Fruit fly (Drosophila melanogaster): ENCODE data around the gene tx.
A peak's percentile ranks its signal among the peaks of the same experiment; 100 is the strongest.

tx gene

DNA sequence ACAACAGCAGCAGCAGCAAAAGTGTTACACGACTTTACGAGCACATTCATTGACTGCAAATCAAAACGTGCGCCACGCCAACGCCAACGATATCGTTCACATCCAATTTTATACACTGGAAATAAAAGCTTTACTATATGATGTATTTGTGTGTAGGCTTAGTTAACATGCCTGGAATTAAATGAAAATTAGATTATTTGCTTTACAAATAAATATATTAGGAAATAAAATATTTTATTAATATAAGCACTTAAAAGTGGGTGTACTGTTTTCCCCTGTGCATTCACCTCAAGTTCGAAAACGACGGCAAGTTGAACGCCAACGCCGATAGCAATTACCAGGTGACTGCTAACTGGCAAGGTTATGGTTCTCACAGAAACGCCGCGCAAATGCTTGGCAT lies 30.8 kb upstream of the tx start:
- TF ChIP-seq ssp (GFP tag; IDR thresholded peaks at IDR 0.05) (peak; percentile 39; the same call in 1 of the 2 replicates), caup (GFP tag; optimal IDR thresholded peaks at IDR 0.05; ENCODE audit: severe bottlenecking) (no peak), CG6175 (GFP tag; IDR thresholded peaks at IDR 0.05) (no peak), CG3847 (GFP tag; IDR thresholded peaks at IDR 0.05) (no peak), CG8388 (GFP tag; optimal IDR thresholded peaks at IDR 0.05) (no peak), CG4730 (GFP tag; IDR thresholded peaks at IDR 0.05) (no peak), CG31388 (GFP tag; optimal IDR thresholded peaks at IDR 0.05) (no peak), CG16813 (GFP tag; IDR thresholded peaks at IDR 0.05; ENCODE audit: partially characterized antibody) (no peak), CG13424 (tag; optimal IDR thresholded peaks at IDR 0.05) (no peak), nau (GFP tag; optimal IDR thresholded peaks at IDR 0.05) (no peak), CG3726 (GFP tag; IDR thresholded peaks at IDR 0.05) (no peak), ash1 (GFP tag; optimal IDR thresholded peaks at IDR 0.05) (no peak), dmrt99B (tag; optimal IDR thresholded peaks at IDR 0.05) (peak; percentile 71), CG32532 (GFP tag; IDR thresholded peaks at IDR 0.05) (no peak), CG6272 (GFP tag; IDR thresholded peaks at IDR 0.05) (no peak), CG11085 (GFP tag; IDR thresholded peaks at IDR 0.05) (no peak), GATAe (GFP tag; conservative IDR thresholded peaks at IDR 0.05) (no peak), CG14860 (GFP tag; IDR thresholded peaks at IDR 0.05; ENCODE audit: partially characterized antibody) (no peak), fd3F (GFP tag; optimal IDR thresholded peaks at IDR 0.05) (no peak), sc (optimal IDR thresholded peaks at IDR 0.05) (no peak), sc (GFP tag; optimal IDR thresholded peaks at IDR 0.05) (no peak), E2f1 (GFP tag; IDR thresholded peaks at IDR 0.05) (peak; percentile 45; the same call in 1 of the 2 replicates), dm (GFP tag; optimal IDR thresholded peaks at IDR 0.05) (no peak), CG7357 (GFP tag; IDR thresholded peaks at IDR 0.05) (0 out of 3 replicates have a peak, but pooled peaks have one; percentile 35), gt (GFP tag; IDR thresholded peaks at IDR 0.05) (no peak), CG11723 (GFP tag; optimal IDR thresholded peaks at IDR 0.05) (no peak), CG12299 (tag; optimal IDR thresholded peaks at IDR 0.05) (no peak), sr (GFP tag; IDR thresholded peaks at IDR 0.05) (no peak), Atf3 (GFP tag; optimal IDR thresholded peaks at IDR 0.05) (no peak), CG1792 (GFP tag; optimal IDR thresholded peaks at IDR 0.05) (no peak), Six4 (GFP tag; optimal IDR thresholded peaks at IDR 0.05) (no peak), Hand (GFP tag; optimal IDR thresholded peaks at IDR 0.05) (no peak), Awh (GFP tag; IDR thresholded peaks at IDR 0.05) (no peak), CG12155 (GFP tag; optimal IDR thresholded peaks at IDR 0.05) (no peak), B-H2 (GFP tag; optimal IDR thresholded peaks at IDR 0.05) (no peak), CG13296 (GFP tag; optimal IDR thresholded peaks at IDR 0.05) (peak; percentile 38), CHES-1-like (GFP tag; optimal IDR thresholded peaks at IDR 0.05) (no peak), Drgx (GFP tag; IDR thresholded peaks at IDR 0.05) (peak; percentile 73), shn (GFP tag; optimal IDR thresholded peaks at IDR 0.05) (no peak), CG14667 (GFP tag; IDR thresholded peaks at IDR 0.05) (peak; percentile 42; the same call in 1 of the 2 replicates), ttk (GFP tag; IDR thresholded peaks at IDR 0.05) (peak; percentile 53), Nf-YB (GFP tag; optimal IDR thresholded peaks at IDR 0.05) (no peak), MTF-1 (GFP tag; optimal IDR thresholded peaks at IDR 0.05; ENCODE audit: borderline replicate concordance) (no peak), phol (tag; optimal IDR thresholded peaks at IDR 0.05) (no peak), NK7.1 (GFP tag; optimal IDR thresholded peaks at IDR 0.05) (no peak), Fer3 (tag; optimal IDR thresholded peaks at IDR 0.05) (peak; percentile 32), exex (tag; optimal IDR thresholded peaks at IDR 0.05) (no peak), CG3065 (GFP tag; optimal IDR thresholded peaks at IDR 0.05) (no peak), CG15269 (tag; optimal IDR thresholded peaks at IDR 0.05) (no peak), CG6654 (GFP tag; optimal IDR thresholded peaks at IDR 0.05) (no peak), Xrp1 (GFP tag; IDR thresholded peaks at IDR 0.05) (no peak), sd (tag; optimal IDR thresholded peaks at IDR 0.05) (no peak)
